Worm (Caenorhabditis elegans): ENCODE results near the gene str-56.

DNA sequence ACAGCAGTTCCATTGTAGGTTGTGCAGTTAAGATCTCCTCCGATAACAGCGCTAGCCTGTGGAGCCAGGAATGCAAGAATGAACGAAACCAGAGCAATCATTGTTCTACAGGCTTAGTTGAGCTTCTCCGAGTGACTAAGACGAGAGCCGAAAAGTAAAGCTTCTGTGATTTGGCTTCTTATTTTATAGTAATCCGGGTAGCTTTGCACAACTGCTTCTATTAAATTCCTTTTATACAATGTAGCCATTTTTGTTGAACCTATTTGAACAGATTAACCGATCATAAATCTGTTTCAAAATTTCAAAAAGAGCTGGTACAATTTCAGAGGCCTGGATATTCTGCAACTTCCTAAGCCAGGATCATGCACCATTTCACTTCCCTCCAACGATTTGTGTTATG lies 45.1 kb downstream of the str-56 start, which contains the start of gene F35E8.9:
- TF ChIP-seq tbx-37 (GFP tag; conservative IDR thresholded peaks at IDR 0.05) (no peak), hmbx-1 (tag; optimal IDR thresholded peaks at IDR 0.05) (no peak), tbx-11 (GFP tag; IDR thresholded peaks at IDR 0.05) (no peak), ets-7 (tag; optimal IDR thresholded peaks at IDR 0.05) (no peak), ama-1 (optimal IDR thresholded peaks at IDR 0.05) (no peak), sea-1 (GFP tag; conservative IDR thresholded peaks at IDR 0.05) (no peak), ceh-13 (GFP tag; optimal IDR thresholded peaks at IDR 0.05) (no peak), ceh-36 (tag; optimal IDR thresholded peaks at IDR 0.05) (no peak), F13C5.2 (tag; optimal IDR thresholded peaks at IDR 0.05) (no peak), B0310.2 (tag; optimal IDR thresholded peaks at IDR 0.05) (no peak), pes-1 (GFP tag; IDR thresholded peaks at IDR 0.05) (no peak), aly-1 (tag; optimal IDR thresholded peaks at IDR 0.05) (no peak), hmg-4 (GFP tag; optimal IDR thresholded peaks at IDR 0.05) (no peak), hnd-1 (tag; optimal IDR thresholded peaks at IDR 0.05) (no peak)

Measured in whole organism, early embryonic.